Fruit fly (Drosophila melanogaster) whole organism, embryonic: ENCODE results near the gene CG15282.
A peak's percentile ranks its signal among the peaks of the same experiment; 100 is the strongest.

Experiments used
- Aef1 ChIP-seq: fragments of 200-800 bp; sonication (Bioruptor generic); IDR thresholded peaks from 3 replicates; pipeline ENCODE4 v1.3.6; 2022; ENCODE audit warnings: missing biosample characterization, missing genetic modification characterization
- Bgb ChIP-seq: fragments of 200-800 bp; sonication (Bioruptor generic); IDR thresholded peaks from 2 replicates; pipeline ENCODE4 v1.3.6; 2022; ENCODE audit warnings: missing biosample characterization, missing genetic modification characterization; ENCODE audit not compliant: partially characterized antibody
- CG10147 ChIP-seq: fragments of 200-800 bp; sonication (Bioruptor generic); optimal IDR thresholded peaks from 2 replicates; lab custom pipeline; 2019; ENCODE audit warnings: missing biosample characterization, mild to moderate bottlenecking, missing genetic modification characterization, moderate library complexity
- CG11085 ChIP-seq: fragments of 200-800 bp; sonication (Bioruptor generic); IDR thresholded peaks from 2 replicates; pipeline ENCODE4 v1.3.6; 2022; ENCODE audit warnings: missing biosample characterization, missing genetic modification characterization
- CG11247 ChIP-seq: fragments of 200-800 bp; sonication (Bioruptor generic); IDR thresholded peaks from 2 replicates; pipeline ENCODE4 v1.3.6; 2022; ENCODE audit warnings: missing biosample characterization, missing genetic modification characterization
- CG11504 ChIP-seq: fragments of 200-800 bp; sonication (Bioruptor generic); optimal IDR thresholded peaks from 3 replicates; lab custom pipeline; 2019; ENCODE audit warnings: missing biosample characterization, mild to moderate bottlenecking, missing genetic modification characterization, moderate library complexity
- CG12104 ChIP-seq: fragments of 200-800 bp; sonication (Bioruptor generic); optimal IDR thresholded peaks from 3 replicates; lab custom pipeline; 2016; ENCODE audit warnings: missing biosample characterization, missing genetic modification characterization
- CG13296 ChIP-seq: fragments of 200-800 bp; sonication (Bioruptor generic); optimal IDR thresholded peaks from 3 replicates; lab custom pipeline; 2018; ENCODE audit warnings: missing biosample characterization, mild to moderate bottlenecking, missing genetic modification characterization
- CG14860 ChIP-seq: fragments of 200-800 bp; sonication (Bioruptor generic); IDR thresholded peaks from 3 replicates; pipeline ENCODE4 v1.3.6; 2022; ENCODE audit warnings: missing biosample characterization, missing genetic modification characterization; ENCODE audit not compliant: partially characterized antibody
- CG16813 ChIP-seq: fragments of 200-800 bp; sonication (Bioruptor generic); IDR thresholded peaks from 3 replicates; pipeline ENCODE4 v1.3.6; 2022; ENCODE audit warnings: missing biosample characterization, missing genetic modification characterization; ENCODE audit not compliant: partially characterized antibody
- CG18476 ChIP-seq: fragments of 200-800 bp; sonication (Bioruptor generic); optimal IDR thresholded peaks from 2 replicates; lab custom pipeline; 2016; ENCODE audit warnings: missing biosample characterization, mild to moderate bottlenecking, missing genetic modification characterization
- CG3281 ChIP-seq: fragments of 200-800 bp; sonication (Bioruptor generic); optimal IDR thresholded peaks from 3 replicates; lab custom pipeline; 2017; ENCODE audit warnings: missing biosample characterization, mild to moderate bottlenecking, missing genetic modification characterization
- CG33557 ChIP-seq: fragments of 200-800 bp; sonication (Bioruptor generic); optimal IDR thresholded peaks from 2 replicates; lab custom pipeline; 2019; ENCODE audit warnings: missing biosample characterization, mild to moderate bottlenecking, missing genetic modification characterization, moderate library complexity
- CG3838 ChIP-seq: fragments of 200-800 bp; sonication (Bioruptor generic); optimal IDR thresholded peaks from 3 replicates; lab custom pipeline; 2016; ENCODE audit warnings: missing biosample characterization, missing genetic modification characterization
- CG6689 ChIP-seq: fragments of 200-800 bp; sonication (Bioruptor generic); IDR thresholded peaks from 2 replicates; pipeline ENCODE4 v1.3.6; 2022; ENCODE audit warnings: missing biosample characterization, missing genetic modification characterization
- CG8290 ChIP-seq, 3 experiments: fragments of 200-800 bp; sonication (Bioruptor generic); optimal IDR thresholded peaks; 2 replicates each; lab custom pipeline; 2016 to 2019; ENCODE audit warnings: missing biosample characterization in 3 of 3, missing genetic modification characterization in 3 of 3, mild to moderate bottlenecking in 2 of 3, moderate library complexity in 1 of 3
- CG9437 ChIP-seq: fragments of 200-800 bp; sonication (Bioruptor generic); optimal IDR thresholded peaks from 2 replicates; lab custom pipeline; 2018; ENCODE audit warnings: missing biosample characterization, mild to moderate bottlenecking, missing genetic modification characterization
- Camta ChIP-seq: fragments of 200-800 bp; sonication (Bioruptor generic); optimal IDR thresholded peaks from 2 replicates; lab custom pipeline; 2016; ENCODE audit warnings: missing biosample characterization, missing genetic modification characterization
- Dad ChIP-seq: fragments of 200-800 bp; sonication (Bioruptor generic); optimal IDR thresholded peaks from 3 replicates; lab custom pipeline; 2016; ENCODE audit warnings: missing biosample characterization, missing genetic modification characterization
- Ets65A ChIP-seq: fragments of 200-800 bp; sonication (Bioruptor generic); peaks from one replicate; lab custom pipeline; 2016; ENCODE audit warnings: missing biosample characterization, missing genetic modification characterization
- HHEX ChIP-seq: fragments of 200-800 bp; sonication (Bioruptor generic); optimal IDR thresholded peaks from 3 replicates; lab custom pipeline; 2017; ENCODE audit warnings: missing biosample characterization, mild to moderate bottlenecking, missing genetic modification characterization, missing genetic modification reagents
- Lim3 ChIP-seq: fragments of 200-800 bp; sonication (Bioruptor generic); IDR thresholded peaks from 2 replicates; pipeline ENCODE4 v1.3.6; 2022; ENCODE audit warnings: missing biosample characterization, missing genetic modification characterization
- Mes4 ChIP-seq: fragments of 200-800 bp; sonication (Bioruptor generic); optimal IDR thresholded peaks from 2 replicates; lab custom pipeline; 2016; ENCODE audit warnings: missing biosample characterization, missing genetic modification characterization
- Nf-YA ChIP-seq: fragments of 200-800 bp; sonication (Bioruptor generic); IDR thresholded peaks from 2 replicates; pipeline ENCODE4 v1.3.6; 2022; ENCODE audit warnings: missing biosample characterization, missing genetic modification characterization
- Sry-δ ChIP-seq: fragments of 200-800 bp; sonication (Bioruptor generic); optimal IDR thresholded peaks from 2 replicates; lab custom pipeline; 2016; ENCODE audit warnings: missing biosample characterization, missing genetic modification characterization
- Vsx1 ChIP-seq: fragments of 200-800 bp; sonication (Bioruptor generic); optimal IDR thresholded peaks from 2 replicates; lab custom pipeline; 2017; ENCODE audit warnings: missing biosample characterization, mild to moderate bottlenecking, missing genetic modification characterization, missing genetic modification reagents
- ab ChIP-seq: fragments of 200-800 bp; sonication (Bioruptor generic); optimal IDR thresholded peaks from 2 replicates; lab custom pipeline; 2016; ENCODE audit warnings: missing biosample characterization, missing genetic modification characterization
- abd-A ChIP-seq: fragments of 200-800 bp; sonication (Bioruptor generic); optimal IDR thresholded peaks from 3 replicates; lab custom pipeline; 2019; ENCODE audit warnings: missing biosample characterization, mild to moderate bottlenecking, missing genetic modification characterization, moderate library complexity
- br ChIP-seq: fragments of >200 bp; optimal IDR thresholded peaks from 2 replicates; lab custom pipeline; 2017
- bsh ChIP-seq, 2 experiments: fragments of 200-800 bp; sonication (Bioruptor generic); optimal IDR thresholded peaks; 2 replicates each; lab custom pipeline; 2017 to 2018; ENCODE audit warnings: mild to moderate bottlenecking in 2 of 2, missing biosample characterization in 2 of 2, missing genetic modification characterization in 2 of 2, moderate library complexity in 1 of 2
- chinmo ChIP-seq: fragments of 200-800 bp; sonication (Bioruptor generic); IDR thresholded peaks from 4 replicates; pipeline ENCODE4 v1.3.6; 2022; ENCODE audit warnings: missing biosample characterization, missing genetic modification characterization; ENCODE audit not compliant: partially characterized antibody
- chm ChIP-seq: fragments of 200-800 bp; sonication (Bioruptor generic); IDR thresholded peaks from 2 replicates; pipeline ENCODE4 v1.3.6; 2022; ENCODE audit warnings: missing biosample characterization, missing genetic modification characterization
- dati ChIP-seq: fragments of 200-800 bp; sonication (Bioruptor generic); IDR thresholded peaks from 2 replicates; pipeline ENCODE4 v1.3.6; 2022; ENCODE audit warnings: missing biosample characterization, missing genetic modification characterization
- dm ChIP-seq: fragments of 200-800 bp; sonication (Bioruptor generic); optimal IDR thresholded peaks from 3 replicates; lab custom pipeline; 2016; ENCODE audit warnings: missing biosample characterization, missing genetic modification characterization
- dysf ChIP-seq: fragments of 200-800 bp; sonication (Bioruptor generic); IDR thresholded peaks from 3 replicates; pipeline ENCODE4 v1.3.6; 2022; ENCODE audit warnings: missing biosample characterization, missing genetic modification characterization
- ems ChIP-seq: fragments of 200-800 bp; sonication (Bioruptor generic); optimal IDR thresholded peaks from 3 replicates; lab custom pipeline; 2016; ENCODE audit warnings: missing biosample characterization, missing genetic modification characterization
- fd96Cb ChIP-seq: fragments of 200-800 bp; sonication (Bioruptor generic); optimal IDR thresholded peaks from 2 replicates; lab custom pipeline; 2018; ENCODE audit warnings: missing biosample characterization, mild to moderate bottlenecking, missing genetic modification characterization, moderate library complexity
- hb ChIP-seq: fragments of 200-800 bp; sonication (Bioruptor generic); IDR thresholded peaks from 3 replicates; pipeline ENCODE4 v1.3.6; 2022; ENCODE audit warnings: missing biosample characterization, missing genetic modification characterization; ENCODE audit not compliant: partially characterized antibody
- hkb ChIP-seq, 2 experiments: fragments of 200-800 bp in 1 of 2; fragments of >200 bp in 1 of 2; sonication (Bioruptor generic) in 1 of 2; IDR thresholded peaks in 1 of 2; optimal IDR thresholded peaks in 1 of 2; 2 replicates each; pipeline versions ENCODE4 v1.3.6 to Lab custom; 2017 to 2022; ENCODE audit warnings: missing biosample characterization in 1 of 2, missing genetic modification characterization in 1 of 2
- ind ChIP-seq: fragments of 200-800 bp; sonication (Bioruptor generic); optimal IDR thresholded peaks from 3 replicates; lab custom pipeline; 2016; ENCODE audit warnings: missing biosample characterization, missing genetic modification characterization
- knrl ChIP-seq: fragments of 200-800 bp; sonication (Bioruptor generic); IDR thresholded peaks from 3 replicates; pipeline ENCODE4 v1.3.6; 2022; ENCODE audit warnings: missing biosample characterization, missing genetic modification characterization; ENCODE audit not compliant: partially characterized antibody
- lilli ChIP-seq: fragments of 200-800 bp; sonication (Bioruptor generic); optimal IDR thresholded peaks from 3 replicates; lab custom pipeline; 2016; ENCODE audit warnings: missing biosample characterization, missing genetic modification characterization
- mam ChIP-seq: fragments of 200-800 bp; sonication (Bioruptor generic); optimal IDR thresholded peaks from 3 replicates; lab custom pipeline; 2016; ENCODE audit warnings: missing biosample characterization, missing genetic modification characterization
- nom ChIP-seq: fragments of 200-800 bp; sonication (Bioruptor generic); optimal IDR thresholded peaks from 2 replicates; lab custom pipeline; 2017; ENCODE audit warnings: missing biosample characterization, missing genetic modification characterization, mild to moderate bottlenecking, moderate library complexity, missing genetic modification reagents
- ro ChIP-seq: fragments of 200-800 bp; sonication (Bioruptor generic); IDR thresholded peaks from 2 replicates; pipeline ENCODE4 v1.3.6; 2022; ENCODE audit warnings: missing biosample characterization, missing genetic modification characterization
- sd ChIP-seq: fragments of 200-800 bp; sonication (Bioruptor generic); optimal IDR thresholded peaks from 3 replicates; lab custom pipeline; 2018; ENCODE audit warnings: missing biosample characterization, mild to moderate bottlenecking, missing genetic modification characterization, moderate library complexity
- shn ChIP-seq: fragments of 200-800 bp; sonication (Bioruptor generic); optimal IDR thresholded peaks from 3 replicates; lab custom pipeline; 2016; ENCODE audit warnings: missing biosample characterization, missing genetic modification characterization
- sqz ChIP-seq: fragments of 200-800 bp; sonication (Bioruptor generic); optimal IDR thresholded peaks from 3 replicates; lab custom pipeline; 2018; ENCODE audit warnings: missing biosample characterization, mild to moderate bottlenecking, missing genetic modification characterization
- trem ChIP-seq: fragments of 200-800 bp; optimal IDR thresholded peaks from 3 replicates; lab custom pipeline; 2019; ENCODE audit warnings: missing biosample characterization, mild to moderate bottlenecking, missing genetic modification characterization, moderate library complexity
- vvl ChIP-seq: fragments of 200-800 bp; sonication (Bioruptor generic); IDR thresholded peaks from 2 replicates; pipeline ENCODE4 v1.3.6; 2022; ENCODE audit warnings: missing biosample characterization, missing genetic modification characterization

The CG15282 gene

dm6 chr2L:14680371-14680899 lies 31.8 kb upstream of the CG15282 start (continued):
- TF ChIP-seq Sry-δ (GFP tag; lab: Kevin White, UChicago), result no peak
- no peak for TF ChIP-seq CG18476
- TF ChIP-seq knrl, result no peak
- no peak for TF ChIP-seq lilli (GFP tag; lab: Kevin White, UChicago)
- no peak for TF ChIP-seq mam
- TF ChIP-seq CG8290 (GFP tag; optimal IDR thresholded peaks at IDR 0.05; lab: Kevin White, UChicago), result no peak
- no peak for TF ChIP-seq CG8290 (tag; optimal IDR thresholded peaks at IDR 0.05; lab: Kevin White, UChicago)
- TF ChIP-seq CG16813 (GFP tag; lab: Robert Waterston, UW), result no peak
- peak; percentile 71; the same call in 2 of the 4 replicates for TF ChIP-seq chinmo (GFP tag; lab: Robert Waterston, UW)
- TF ChIP-seq hkb (optimal IDR thresholded peaks at IDR 0.05; lab: Kevin White, UChicago), result no peak
- no peak for TF ChIP-seq hkb (GFP tag; IDR thresholded peaks at IDR 0.05; lab: Robert Waterston, UW)
- TF ChIP-seq CG14860 (GFP tag; lab: Robert Waterston, UW), result no peak
- TF ChIP-seq Lim3 (GFP tag; lab: Robert Waterston, UW), result no peak
- TF ChIP-seq CG3838 (GFP tag; lab: Kevin White, UChicago), result no peak
- no peak for TF ChIP-seq chm (GFP tag; lab: Robert Waterston, UW)
- no peak for TF ChIP-seq dysf (GFP tag; lab: Robert Waterston, UW)
- no peak for TF ChIP-seq nom (GFP tag; lab: Kevin White, UChicago)
- no peak for TF ChIP-seq trem (tag; lab: Kevin White, UChicago)
- TF ChIP-seq bsh (GFP tag; optimal IDR thresholded peaks at IDR 0.05; lab: Kevin White, UChicago), result no peak
- TF ChIP-seq ab (GFP tag; lab: Kevin White, UChicago), result no peak
- TF ChIP-seq CG11247 (GFP tag; lab: Robert Waterston, UW), result no peak
- no peak for TF ChIP-seq Ets65A (GFP tag; lab: Kevin White, UChicago)
- no peak for TF ChIP-seq CG3281 (GFP tag; lab: Kevin White, UChicago)
- TF ChIP-seq ro, result no peak
- TF ChIP-seq CG12104 (GFP tag; lab: Kevin White, UChicago), result no peak
- no peak for TF ChIP-seq ems
- no peak for TF ChIP-seq CG11504 (tag; lab: Kevin White, UChicago)
- no peak for TF ChIP-seq ind (GFP tag; lab: Kevin White, UChicago)
- no peak for TF ChIP-seq CG6689 (GFP tag; lab: Robert Waterston, UW)
- no peak for TF ChIP-seq CG9437 (GFP tag; lab: Kevin White, UChicago)
- TF ChIP-seq Camta (GFP tag; lab: Kevin White, UChicago), result no peak
- no peak for TF ChIP-seq CG10147
- TF ChIP-seq abd-A (tag; lab: Kevin White, UChicago), result no peak
- TF ChIP-seq dm (GFP tag; lab: Kevin White, UChicago), result no peak
- TF ChIP-seq br, result no peak
- no peak for TF ChIP-seq Vsx1
- no peak for TF ChIP-seq CG33557 (GFP tag; lab: Kevin White, UChicago)
- TF ChIP-seq CG11085 (GFP tag; lab: Robert Waterston, UW), result no peak
- no peak for TF ChIP-seq HHEX
- no peak for TF ChIP-seq Nf-YA (GFP tag; lab: Robert Waterston, UW)
- TF ChIP-seq CG13296 (GFP tag; lab: Kevin White, UChicago), result peak; percentile 29
- TF ChIP-seq sd (tag; lab: Kevin White, UChicago), result peak; percentile 64
- TF ChIP-seq shn (GFP tag; lab: Kevin White, UChicago), result no peak
- TF ChIP-seq Dad (GFP tag; lab: Kevin White, UChicago), result no peak
- TF ChIP-seq Mes4 (GFP tag; lab: Kevin White, UChicago), result no peak
- no peak for TF ChIP-seq sqz
- no peak for TF ChIP-seq dati (GFP tag; lab: Robert Waterston, UW)
- TF ChIP-seq vvl (GFP tag; lab: Robert Waterston, UW), result peak; percentile 64
- no peak for TF ChIP-seq hb (GFP tag; lab: Robert Waterston, UW)
- TF ChIP-seq Bgb (GFP tag; lab: Robert Waterston, UW), result no peak
- TF ChIP-seq fd96Cb (tag; lab: Kevin White, UChicago), result no peak
- no peak for TF ChIP-seq Aef1 (GFP tag; lab: Robert Waterston, UW)
